Worm (Caenorhabditis elegans) whole organism, L4 larva: ENCODE data around the gene F58F6.6.

Experiments
- aly-2 ChIP-seq: sonication (generic microtip); optimal IDR thresholded peaks from 2 replicates; lab custom pipeline; 2018; ENCODE audit warnings: missing biosample characterization, missing genetic modification characterization
- ama-1 ChIP-seq: fragments of 150-350 bp; optimal IDR thresholded peaks from 2 replicates; lab custom pipeline; 2014; ENCODE audit warnings: inconsistent platforms, mixed read lengths
- mep-1 ChIP-seq: fragments of 150-350 bp; sonication (generic microtip); optimal IDR thresholded peaks from 3 replicates; lab custom pipeline; 2014; ENCODE audit warnings: missing biosample characterization, missing genetic modification characterization
- nhr-11 ChIP-seq: fragments of 150-350 bp; optimal IDR thresholded peaks from 2 replicates; lab custom pipeline; 2014; ENCODE audit warnings: missing biosample characterization, missing genetic modification characterization
- nhr-42 ChIP-seq: fragments of 200-800 bp; sonication (Bioruptor generic); IDR thresholded peaks from 2 replicates; pipeline ENCODE4 v1.3.6; 2022; ENCODE audit warnings: missing genetic modification characterization, missing compliant biosample characterization
- snpc-4 ChIP-seq: fragments of 150-350 bp; optimal IDR thresholded peaks from 2 replicates; lab custom pipeline; 2014; ENCODE audit warnings: missing biosample characterization, missing genetic modification characterization
- ztf-11 ChIP-seq: fragments of 150-350 bp; optimal IDR thresholded peaks from 2 replicates; lab custom pipeline; 2014; ENCODE audit warnings: missing biosample characterization, missing genetic modification characterization

- no peak for TF ChIP-seq nhr-11 (tag; lab: Kevin White, UChicago)
- TF ChIP-seq snpc-4 (tag; lab: Kevin White, UChicago), result no peak
- no peak for TF ChIP-seq mep-1 (tag; lab: Kevin White, UChicago)
- no peak for TF ChIP-seq nhr-42 (GFP tag; lab: Robert Waterston, UW)
- no peak for TF ChIP-seq aly-2 (tag; lab: Kevin White, UChicago)
- no peak for TF ChIP-seq ztf-11 (tag; lab: Kevin White, UChicago)
- no peak for TF ChIP-seq ama-1 (lab: Kevin White, UChicago)
Observed at ce11 chrIV:1328682-1329212, 12.1 kb upstream of the F58F6.6 start, which contains the start of gene F53H1.3.
